Fruit fly (Drosophila melanogaster) whole organism, embryonic: ENCODE results near the gene CG17224.
A peak's percentile ranks its signal among the peaks of the same experiment; 100 is the strongest.

ENCODE experiments used
- Bgb ChIP-seq: fragments of 200-800 bp; sonication (Bioruptor generic); IDR thresholded peaks from 2 replicates; pipeline ENCODE4 v1.3.6; 2022; ENCODE audit warnings: missing biosample characterization, missing genetic modification characterization; ENCODE audit not compliant: partially characterized antibody
- CG10274 ChIP-seq: fragments of 200-800 bp; sonication (Bioruptor generic); optimal IDR thresholded peaks from 3 replicates; lab custom pipeline; 2017; ENCODE audit warnings: missing biosample characterization, mild to moderate bottlenecking, missing genetic modification characterization
- CG10366 ChIP-seq: fragments of 200-800 bp; sonication (Bioruptor generic); IDR thresholded peaks from 2 replicates; pipeline ENCODE4 v1.3.6; 2022; ENCODE audit warnings: missing biosample characterization, missing genetic modification characterization
- CG10979 ChIP-seq: fragments of 200-800 bp; sonication (Bioruptor generic); optimal IDR thresholded peaks from 2 replicates; lab custom pipeline; 2018; ENCODE audit warnings: missing biosample characterization, mild to moderate bottlenecking, missing genetic modification characterization, moderate library complexity
- CG11560 ChIP-seq: fragments of 200-800 bp; sonication (Bioruptor generic); IDR thresholded peaks from 3 replicates; pipeline ENCODE4 v1.3.6; 2022; ENCODE audit warnings: missing biosample characterization, missing genetic modification characterization
- CG13894 ChIP-seq: fragments of 200-800 bp; sonication (Bioruptor generic); optimal IDR thresholded peaks from 3 replicates; lab custom pipeline; 2018; ENCODE audit warnings: missing biosample characterization, mild to moderate bottlenecking, missing genetic modification characterization, moderate library complexity
- CG17912 ChIP-seq: fragments of 200-800 bp; sonication (Bioruptor generic); optimal IDR thresholded peaks from 2 replicates; lab custom pipeline; 2018; ENCODE audit warnings: missing biosample characterization, mild to moderate bottlenecking, missing genetic modification characterization
- CG2875 ChIP-seq: fragments of 200-800 bp; sonication (Bioruptor generic); optimal IDR thresholded peaks from 2 replicates; lab custom pipeline; 2017; ENCODE audit warnings: missing biosample characterization, mild to moderate bottlenecking, missing genetic modification characterization, missing genetic modification reagents
- CG3065 ChIP-seq: fragments of 200-800 bp; sonication (Bioruptor generic); optimal IDR thresholded peaks from 2 replicates; lab custom pipeline; 2016; ENCODE audit warnings: missing biosample characterization, missing genetic modification characterization
- CG3995 ChIP-seq: fragments of 200-800 bp; sonication (Bioruptor generic); optimal IDR thresholded peaks from 3 replicates; lab custom pipeline; 2016; ENCODE audit warnings: missing biosample characterization, missing genetic modification characterization
- CG4424 ChIP-seq: fragments of 200-800 bp; sonication (Bioruptor generic); optimal IDR thresholded peaks from 3 replicates; lab custom pipeline; 2016; ENCODE audit warnings: missing biosample characterization, missing genetic modification characterization
- CG4707 ChIP-seq: fragments of 200-800 bp; sonication (Bioruptor generic); optimal IDR thresholded peaks from 2 replicates; lab custom pipeline; 2018; ENCODE audit warnings: missing biosample characterization, mild to moderate bottlenecking, missing genetic modification characterization, moderate library complexity
- CG4820 ChIP-seq: fragments of 200-800 bp; sonication (Bioruptor generic); optimal IDR thresholded peaks from 3 replicates; lab custom pipeline; 2016; ENCODE audit warnings: missing biosample characterization, missing genetic modification characterization
- CG5180 ChIP-seq: fragments of 200-800 bp; sonication (Bioruptor generic); optimal IDR thresholded peaks from 3 replicates; lab custom pipeline; 2017; ENCODE audit warnings: missing biosample characterization, missing genetic modification characterization, mild to moderate bottlenecking, moderate library complexity, missing genetic modification reagents
- CG7372 ChIP-seq: fragments of 200-800 bp; sonication (Bioruptor generic); IDR thresholded peaks from 2 replicates; pipeline ENCODE4 v1.3.6; 2022; ENCODE audit warnings: missing biosample characterization, missing genetic modification characterization
- CG7745 ChIP-seq: fragments of 200-800 bp; sonication (Bioruptor generic); optimal IDR thresholded peaks from 2 replicates; lab custom pipeline; 2018; ENCODE audit warnings: missing biosample characterization, mild to moderate bottlenecking, missing genetic modification characterization, moderate library complexity
- CG7987 ChIP-seq: fragments of 200-800 bp; sonication (Bioruptor generic); optimal IDR thresholded peaks from 2 replicates; lab custom pipeline; 2018; ENCODE audit warnings: missing biosample characterization, mild to moderate bottlenecking, missing genetic modification characterization, moderate library complexity
- CoRest ChIP-seq: fragments of 200-800 bp; sonication (Bioruptor generic); optimal IDR thresholded peaks from 3 replicates; lab custom pipeline; 2018; ENCODE audit warnings: missing biosample characterization, mild to moderate bottlenecking, missing genetic modification characterization, moderate library complexity
- Dek ChIP-seq: fragments of 200-800 bp; sonication (Bioruptor generic); optimal IDR thresholded peaks from 3 replicates; lab custom pipeline; 2019; ENCODE audit warnings: missing biosample characterization, mild to moderate bottlenecking, missing genetic modification characterization, moderate library complexity
- Dip3 ChIP-seq: fragments of 200-800 bp; sonication (Bioruptor generic); optimal IDR thresholded peaks from 3 replicates; lab custom pipeline; 2016; ENCODE audit warnings: missing biosample characterization, missing genetic modification characterization
- Doc2 ChIP-seq: fragments of 200-800 bp; sonication (Bioruptor generic); IDR thresholded peaks from 2 replicates; pipeline ENCODE4 v1.3.6; 2022; ENCODE audit warnings: missing biosample characterization, missing genetic modification characterization
- Drgx ChIP-seq: fragments of 200-800 bp; sonication (Bioruptor generic); IDR thresholded peaks from 2 replicates; pipeline ENCODE4 v1.3.6; 2022; ENCODE audit warnings: missing biosample characterization, missing genetic modification characterization
- Fer2 ChIP-seq: fragments of 200-800 bp; sonication (Bioruptor generic); optimal IDR thresholded peaks from 2 replicates; lab custom pipeline; 2018; ENCODE audit warnings: missing biosample characterization, mild to moderate bottlenecking, missing genetic modification characterization, moderate library complexity
- Hey ChIP-seq: fragments of 200-800 bp; sonication (Bioruptor generic); optimal IDR thresholded peaks from 3 replicates; lab custom pipeline; 2018; ENCODE audit warnings: missing biosample characterization, mild to moderate bottlenecking, missing genetic modification characterization
- Hmr ChIP-seq: fragments of 200-800 bp; sonication (Bioruptor generic); optimal IDR thresholded peaks from 3 replicates; lab custom pipeline; 2017; ENCODE audit warnings: mild to moderate bottlenecking, missing biosample characterization, missing genetic modification reagents, missing genetic modification characterization
- Mad ChIP-seq: fragments of 200-800 bp; sonication (Bioruptor generic); optimal IDR thresholded peaks from 2 replicates; lab custom pipeline; 2016; ENCODE audit warnings: missing biosample characterization, missing genetic modification characterization
- Max ChIP-seq: fragments of 200-800 bp; sonication (Bioruptor generic); optimal IDR thresholded peaks from 2 replicates; lab custom pipeline; 2016; ENCODE audit warnings: missing biosample characterization, mild to moderate bottlenecking, missing genetic modification characterization
- Mes4 ChIP-seq: fragments of 200-800 bp; sonication (Bioruptor generic); optimal IDR thresholded peaks from 2 replicates; lab custom pipeline; 2016; ENCODE audit warnings: missing biosample characterization, missing genetic modification characterization
- Rx ChIP-seq: fragments of 200-800 bp; sonication (Bioruptor generic); IDR thresholded peaks from 2 replicates; pipeline ENCODE4 v1.3.6; 2022; ENCODE audit warnings: missing biosample characterization, missing genetic modification characterization
- Scr ChIP-seq: fragments of 200-800 bp; sonication (Bioruptor generic); IDR thresholded peaks from 2 replicates; pipeline ENCODE4 v1.3.6; 2022; ENCODE audit warnings: missing biosample characterization, missing genetic modification characterization; ENCODE audit not compliant: partially characterized antibody
- Sry-δ ChIP-seq: fragments of 200-800 bp; sonication (Bioruptor generic); optimal IDR thresholded peaks from 2 replicates; lab custom pipeline; 2016; ENCODE audit warnings: missing biosample characterization, missing genetic modification characterization
- ap ChIP-seq: fragments of 200-800 bp; sonication (Bioruptor generic); IDR thresholded peaks from 2 replicates; pipeline ENCODE4 v1.3.6; 2022; ENCODE audit warnings: missing biosample characterization, missing genetic modification characterization
- dmrt99B ChIP-seq: fragments of 200-800 bp; sonication (Bioruptor generic); optimal IDR thresholded peaks from 2 replicates; lab custom pipeline; 2018; ENCODE audit warnings: missing biosample characterization, mild to moderate bottlenecking, missing genetic modification characterization, moderate library complexity
- fd3F ChIP-seq: fragments of 200-800 bp; sonication (Bioruptor generic); optimal IDR thresholded peaks from 2 replicates; lab custom pipeline; 2018; ENCODE audit warnings: missing biosample characterization, mild to moderate bottlenecking, missing genetic modification characterization, moderate library complexity
- gem ChIP-seq: fragments of 200-800 bp; sonication (Bioruptor generic); optimal IDR thresholded peaks from 2 replicates; lab custom pipeline; 2019; ENCODE audit warnings: missing biosample characterization, mild to moderate bottlenecking, missing genetic modification characterization, moderate library complexity
- insv ChIP-seq, 2 experiments: fragments of 200-800 bp; sonication (Bioruptor generic); optimal IDR thresholded peaks; 3 replicates each; lab custom pipeline; 2016 to 2018; ENCODE audit warnings: missing biosample characterization in 2 of 2, missing genetic modification characterization in 2 of 2
- inv ChIP-seq: fragments of 200-800 bp; sonication (Bioruptor generic); IDR thresholded peaks from 2 replicates; pipeline ENCODE4 v1.3.6; 2022; ENCODE audit warnings: missing biosample characterization, missing genetic modification characterization; ENCODE audit not compliant: partially characterized antibody
- ken ChIP-seq: fragments of 200-800 bp; sonication (Bioruptor generic); IDR thresholded peaks from 3 replicates; pipeline ENCODE4 v1.3.6; 2022; ENCODE audit warnings: missing biosample characterization, missing genetic modification characterization
- kni ChIP-seq: fragments of 200-800 bp; sonication (Bioruptor generic); optimal IDR thresholded peaks from 3 replicates; lab custom pipeline; 2017; ENCODE audit warnings: mild to moderate bottlenecking, missing biosample characterization, missing genetic modification reagents, missing genetic modification characterization
- mam ChIP-seq: fragments of 200-800 bp; sonication (Bioruptor generic); optimal IDR thresholded peaks from 3 replicates; lab custom pipeline; 2016; ENCODE audit warnings: missing biosample characterization, missing genetic modification characterization
- nmo ChIP-seq: fragments of 200-800 bp; sonication (Bioruptor generic); optimal IDR thresholded peaks from 2 replicates; lab custom pipeline; 2018; ENCODE audit warnings: missing biosample characterization, mild to moderate bottlenecking, missing genetic modification characterization, moderate library complexity
- rib ChIP-seq: fragments of 200-800 bp; sonication (Bioruptor generic); IDR thresholded peaks from 2 replicates; pipeline ENCODE4 v1.3.6; 2022; ENCODE audit warnings: missing biosample characterization, missing genetic modification characterization
- sd ChIP-seq: fragments of 200-800 bp; sonication (Bioruptor generic); optimal IDR thresholded peaks from 3 replicates; lab custom pipeline; 2018; ENCODE audit warnings: missing biosample characterization, mild to moderate bottlenecking, missing genetic modification characterization, moderate library complexity
- sens-2 ChIP-seq: fragments of 200-800 bp; sonication (Bioruptor generic); IDR thresholded peaks from 2 replicates; pipeline ENCODE4 v1.3.6; 2022; ENCODE audit warnings: missing biosample characterization, missing genetic modification characterization
- sr ChIP-seq: fragments of 200-800 bp; sonication (Bioruptor generic); IDR thresholded peaks from 3 replicates; pipeline ENCODE4 v1.3.6; 2022; ENCODE audit warnings: missing biosample characterization, missing genetic modification characterization
- tna ChIP-seq: fragments of 200-800 bp; sonication (Bioruptor generic); IDR thresholded peaks from 2 replicates; pipeline ENCODE4 v1.3.6; 2022; ENCODE audit warnings: missing biosample characterization, missing genetic modification characterization; ENCODE audit not compliant: partially characterized antibody
- trem ChIP-seq: fragments of 200-800 bp; optimal IDR thresholded peaks from 3 replicates; lab custom pipeline; 2019; ENCODE audit warnings: missing biosample characterization, mild to moderate bottlenecking, missing genetic modification characterization, moderate library complexity
- unpg ChIP-seq: fragments of 200-800 bp; sonication (Bioruptor generic); optimal IDR thresholded peaks from 3 replicates; lab custom pipeline; 2018; ENCODE audit warnings: missing biosample characterization, mild to moderate bottlenecking, missing genetic modification characterization, moderate library complexity
- zfh1 ChIP-seq: fragments of 200-800 bp; sonication (Bioruptor generic); IDR thresholded peaks from 3 replicates; pipeline ENCODE4 v1.3.6; 2022; ENCODE audit warnings: missing biosample characterization, missing genetic modification characterization

Gene CG17224

DNA sequence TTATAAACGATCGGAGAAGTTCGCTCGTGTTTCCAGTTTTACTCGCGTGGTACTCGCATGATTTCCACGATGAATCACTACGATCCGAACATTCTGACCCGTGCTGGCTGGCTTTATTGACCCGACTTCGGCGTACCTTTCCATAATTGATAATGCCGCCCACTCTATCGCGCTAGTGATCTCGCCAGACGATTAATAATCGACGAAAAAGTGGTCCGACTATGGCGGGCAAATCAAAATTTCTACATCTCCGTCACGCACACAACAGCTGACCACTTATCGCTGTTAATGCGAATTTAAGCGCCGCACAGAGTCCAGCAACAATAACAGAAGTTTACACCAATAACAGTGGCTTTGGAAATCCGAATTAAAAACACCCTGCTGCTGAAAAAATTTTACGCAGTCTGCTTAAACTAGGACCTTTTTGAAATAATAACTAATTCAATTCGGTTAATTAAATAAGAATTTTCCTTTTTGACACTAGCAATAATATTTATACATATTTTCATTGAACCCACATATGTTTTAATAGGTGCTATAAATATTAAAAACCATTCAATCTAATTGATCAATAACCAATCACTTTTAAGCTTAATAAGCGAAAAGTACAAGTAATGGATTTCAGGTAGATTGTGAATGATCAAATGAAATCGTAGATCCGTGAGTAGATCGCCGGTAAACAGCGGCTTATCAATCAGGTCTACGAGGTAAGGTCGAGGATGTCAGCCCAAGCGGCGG is 37.8 kb upstream of the CG17224 start (continued):
- TF ChIP-seq CG7987 (GFP tag; lab: Kevin White, UChicago) (peak; percentile 91), CoRest (peak; percentile 72), mam (peak; percentile 52), Fer2 (tag; lab: Kevin White, UChicago) (no peak), CG5180 (GFP tag; lab: Kevin White, UChicago) (no peak), Drgx (GFP tag; lab: Robert Waterston, UW) (no peak), Mad (GFP tag; lab: Kevin White, UChicago) (peak; percentile 21), Mes4 (GFP tag; lab: Kevin White, UChicago) (no peak), CG3065 (GFP tag; lab: Kevin White, UChicago) (no peak), CG10274 (peak; percentile 62), fd3F (GFP tag; lab: Kevin White, UChicago) (peak; percentile 15), CG4707 (GFP tag; lab: Kevin White, UChicago) (no peak), Bgb (GFP tag; lab: Robert Waterston, UW) (peak; percentile 48; the same call in 1 of the 2 replicates), ap (GFP tag; lab: Robert Waterston, UW) (no peak), Max (GFP tag; lab: Kevin White, UChicago) (peak; percentile 14), dmrt99B (tag; lab: Kevin White, UChicago) (peak; percentile 59), CG4424 (peak; percentile 52), ken (GFP tag; lab: Robert Waterston, UW) (no peak), Dip3 (GFP tag; lab: Kevin White, UChicago) (peak; percentile 37), CG17912 (GFP tag; lab: Kevin White, UChicago) (no peak), CG10979 (peak; percentile 28), sr (GFP tag; lab: Robert Waterston, UW) (no peak), CG2875 (GFP tag; lab: Kevin White, UChicago) (no peak), CG13894 (tag; lab: Kevin White, UChicago) (no peak), Scr (peak; percentile 60), Hmr (GFP tag; lab: Kevin White, UChicago) (peak; percentile 60), unpg (GFP tag; lab: Kevin White, UChicago) (peak; percentile 6), nmo (GFP tag; lab: Kevin White, UChicago) (peak; percentile 56), gem (tag; lab: Kevin White, UChicago) (peak; percentile 18), sens-2 (GFP tag; lab: Robert Waterston, UW) (no peak), Sry-δ (GFP tag; lab: Kevin White, UChicago) (peak; percentile 34), Dek (tag; lab: Kevin White, UChicago) (peak; percentile 28), inv (GFP tag; lab: Robert Waterston, UW) (no peak), insv (GFP tag; optimal IDR thresholded peaks at IDR 0.05; lab: Kevin White, UChicago) (no peak), CG7745 (tag; lab: Kevin White, UChicago) (no peak), CG11560 (no peak), rib (GFP tag; lab: Robert Waterston, UW) (no peak), kni (GFP tag; lab: Kevin White, UChicago) (no peak), zfh1 (no peak), CG10366 (GFP tag; lab: Robert Waterston, UW) (no peak), CG7372 (GFP tag; lab: Robert Waterston, UW) (no peak), Doc2 (no peak), Rx (GFP tag; lab: Robert Waterston, UW) (no peak), trem (no peak), sd (tag; lab: Kevin White, UChicago) (no peak), tna (GFP tag; lab: Robert Waterston, UW) (no peak), Hey (tag; lab: Kevin White, UChicago) (no peak), CG3995 (GFP tag; lab: Kevin White, UChicago) (no peak), CG4820 (GFP tag; lab: Kevin White, UChicago) (no peak)
